Fruit fly (Drosophila melanogaster): Measurements from ENCODE around the gene Arl2.

The Arl2 gene

DNA sequence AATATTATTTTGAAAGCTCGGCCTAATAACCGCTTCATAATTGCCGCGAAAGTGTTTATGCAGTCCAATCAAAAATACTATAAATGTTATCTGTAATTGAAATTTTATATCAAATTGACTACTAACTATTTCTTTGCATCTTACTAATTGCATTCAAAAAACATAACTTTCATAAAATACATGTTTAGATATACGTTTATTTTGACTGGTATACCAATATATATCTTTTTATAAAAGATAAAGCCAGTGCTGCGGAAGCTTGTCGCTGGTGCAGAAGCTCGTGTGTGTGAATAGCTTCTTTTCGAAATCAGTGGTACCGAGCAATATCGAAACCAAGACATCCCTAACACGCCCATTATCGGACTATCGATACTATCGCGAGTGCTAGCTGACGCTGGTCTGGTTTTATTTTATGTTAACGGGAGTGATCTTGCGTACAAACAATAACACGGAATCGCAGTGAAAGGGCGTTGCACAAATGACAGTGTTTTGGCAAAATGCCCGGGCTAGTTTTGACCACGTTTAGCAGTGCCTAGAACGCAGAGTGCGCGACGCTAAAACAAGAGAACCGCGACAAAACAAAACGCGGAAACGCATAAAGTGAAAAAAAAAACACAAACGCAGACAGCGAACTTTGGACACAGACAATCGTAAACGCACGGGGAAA, 8.7 kb downstream of the Arl2 start, which contains the start of gene Atg13 (continued):
- TF ChIP-seq BtbVII (GFP tag; optimal IDR thresholded peaks at IDR 0.05), result no peak
- TF ChIP-seq vfl (GFP tag; optimal IDR thresholded peaks at IDR 0.05), result no peak
- TF ChIP-seq NfI (GFP tag; optimal IDR thresholded peaks at IDR 0.05), result peak; percentile 7
- no peak for TF ChIP-seq insv (GFP tag; optimal IDR thresholded peaks at IDR 0.05)
- peak; percentile 11 for TF ChIP-seq Sry-β (GFP tag; optimal IDR thresholded peaks at IDR 0.05)
- TF ChIP-seq CG2129 (GFP tag; IDR thresholded peaks at IDR 0.05; ENCODE audit: partially characterized antibody), result peak; percentile 48
- TF ChIP-seq exex (tag; optimal IDR thresholded peaks at IDR 0.05), result no peak
- no peak for TF ChIP-seq oc (tag; optimal IDR thresholded peaks at IDR 0.05)
- TF ChIP-seq tx (GFP tag; optimal IDR thresholded peaks at IDR 0.05), result no peak
- peak; percentile 2 for TF ChIP-seq bab2 (GFP tag; optimal IDR thresholded peaks at IDR 0.05)
- no peak for TF ChIP-seq odd (GFP tag; optimal IDR thresholded peaks at IDR 0.05)
- TF ChIP-seq Abd-B (GFP tag; optimal IDR thresholded peaks at IDR 0.05), result peak; percentile 54
- TF ChIP-seq CG12659 (GFP tag; optimal IDR thresholded peaks at IDR 0.05), result peak; percentile 58
- no peak for TF ChIP-seq Optix (GFP tag; IDR thresholded peaks at IDR 0.05)
- TF ChIP-seq CG7839 (tag; optimal IDR thresholded peaks at IDR 0.05), result no peak
- no peak for TF ChIP-seq ATbp (GFP tag; optimal IDR thresholded peaks at IDR 0.05)
- TF ChIP-seq CG7963 (GFP tag; IDR thresholded peaks at IDR 0.05; ENCODE audit: partially characterized antibody), result peak; percentile 72
- no peak for TF ChIP-seq z (GFP tag; IDR thresholded peaks at IDR 0.05)
- TF ChIP-seq CG4404 (GFP tag; IDR thresholded peaks at IDR 0.05), result no peak
- TF ChIP-seq Lpt (GFP tag; optimal IDR thresholded peaks at IDR 0.05), result no peak
- no peak for TF ChIP-seq CG16779 (GFP tag; IDR thresholded peaks at IDR 0.05)
- peak; percentile 27; the same call in 1 of the 3 replicates for TF ChIP-seq dysf (GFP tag; IDR thresholded peaks at IDR 0.05)
- TF ChIP-seq CG7786 (GFP tag; optimal IDR thresholded peaks at IDR 0.05), result no peak
- no peak for TF ChIP-seq Nf-YA (GFP tag; IDR thresholded peaks at IDR 0.05)
- no peak for TF ChIP-seq gfzf (GFP tag; optimal IDR thresholded peaks at IDR 0.05)
- peak; percentile 52 for TF ChIP-seq CG12391 (tag; optimal IDR thresholded peaks at IDR 0.05)
- no peak for TF ChIP-seq MTF-1 (GFP tag; optimal IDR thresholded peaks at IDR 0.05; ENCODE audit: borderline replicate concordance)
- no peak for TF ChIP-seq gce (GFP tag; IDR thresholded peaks at IDR 0.05)
- peak; percentile 70 for TF ChIP-seq nmo (GFP tag; optimal IDR thresholded peaks at IDR 0.05)
- peak; percentile 27 for TF ChIP-seq lilli (GFP tag; optimal IDR thresholded peaks at IDR 0.05)
- TF ChIP-seq Dref (GFP tag; IDR thresholded peaks at IDR 0.05), result peak; percentile 89
- peak; percentile 69 for TF ChIP-seq Dll (GFP tag; IDR thresholded peaks at IDR 0.05; ENCODE audit: partially characterized antibody)
- no peak for TF ChIP-seq NC2α (GFP tag; optimal IDR thresholded peaks at IDR 0.05)
- peak; percentile 35 for TF ChIP-seq Hr3 (GFP tag; optimal IDR thresholded peaks at IDR 0.05)
- no peak for TF ChIP-seq ERR (GFP tag; optimal IDR thresholded peaks at IDR 0.05)
- peak; percentile 68 for TF ChIP-seq CG14860 (GFP tag; IDR thresholded peaks at IDR 0.05; ENCODE audit: partially characterized antibody)
- TF ChIP-seq hth (optimal IDR thresholded peaks at IDR 0.05), result no peak
- TF ChIP-seq CG30431 (GFP tag; optimal IDR thresholded peaks at IDR 0.05), result no peak
- no peak for TF ChIP-seq Fer2 (tag; optimal IDR thresholded peaks at IDR 0.05)
- peak; percentile 76 for TF ChIP-seq tna (GFP tag; IDR thresholded peaks at IDR 0.05; ENCODE audit: partially characterized antibody)
- no peak for TF ChIP-seq CG8478 (optimal IDR thresholded peaks at IDR 0.05)
- no peak for TF ChIP-seq klu (GFP tag; IDR thresholded peaks at IDR 0.05)
- no peak for TF ChIP-seq sima (GFP tag; optimal IDR thresholded peaks at IDR 0.05)
- no peak for TF ChIP-seq CG3163 (GFP tag; optimal IDR thresholded peaks at IDR 0.05)
- TF ChIP-seq CG43689 (GFP tag; IDR thresholded peaks at IDR 0.05), result no peak
- no peak for TF ChIP-seq Hr39 (optimal IDR thresholded peaks at IDR 0.05)
- peak; percentile 11 for TF ChIP-seq CG12104 (GFP tag; optimal IDR thresholded peaks at IDR 0.05)
- TF ChIP-seq Atf-2 (GFP tag; optimal IDR thresholded peaks at IDR 0.05), result no peak
- no peak for TF ChIP-seq org-1 (GFP tag; optimal IDR thresholded peaks at IDR 0.05)
- 0 out of 3 replicates have a peak, but pooled peaks have one; percentile 45 for TF ChIP-seq CG11456 (GFP tag; IDR thresholded peaks at IDR 0.05)
- no peak for TF ChIP-seq CG2202 (tag; optimal IDR thresholded peaks at IDR 0.05)
- peak; percentile 92 for TF ChIP-seq Sin3A (optimal IDR thresholded peaks at IDR 0.05)

All from whole organism, embryonic.